Worm (Caenorhabditis elegans) whole organism, L2 larva: ENCODE data around the gene sec-61.B.

ENCODE experiments used
- C34F6.9 ChIP-seq: fragments of 150-350 bp; optimal IDR thresholded peaks from 2 replicates; lab custom pipeline; 2014; ENCODE audit warnings: missing biosample characterization, missing genetic modification characterization
- ZK546.5 ChIP-seq: sonication (generic microtip); optimal IDR thresholded peaks from 2 replicates; lab custom pipeline; 2017; ENCODE audit warnings: missing biosample characterization, missing genetic modification characterization
- ama-1 ChIP-seq: fragments of 150-350 bp; optimal IDR thresholded peaks from 2 replicates; lab custom pipeline; 2018; ENCODE audit warnings: inconsistent platforms
- lsy-2 ChIP-seq, 2 experiments: fragments of 150-350 bp in 1 of 2; sonication (generic microtip) in 1 of 2; optimal IDR thresholded peaks; 2 replicates each; lab custom pipeline; 2014 to 2017; ENCODE audit warnings: missing biosample characterization in 2 of 2, missing genetic modification characterization in 2 of 2
- nhr-129 ChIP-seq: fragments of 150-350 bp; optimal IDR thresholded peaks from 2 replicates; lab custom pipeline; 2014; ENCODE audit warnings: missing biosample characterization, missing genetic modification characterization
- nhr-77 ChIP-seq: fragments of 150-350 bp; optimal IDR thresholded peaks from 2 replicates; lab custom pipeline; 2014; ENCODE audit warnings: missing biosample characterization, missing genetic modification characterization
- unc-55 ChIP-seq: fragments of 150-350 bp; sonication (generic microtip); optimal IDR thresholded peaks from 3 replicates; lab custom pipeline; 2014; ENCODE audit warnings: missing biosample characterization, missing genetic modification reagents, missing genetic modification characterization
- unc-62 ChIP-seq: fragments of 150-350 bp; optimal IDR thresholded peaks from 2 replicates; lab custom pipeline; 2014; ENCODE audit warnings: missing biosample characterization, missing genetic modification reagents, missing genetic modification characterization
- zag-1 ChIP-seq: fragments of 150-350 bp; optimal IDR thresholded peaks from 2 replicates; lab custom pipeline; 2014; ENCODE audit warnings: missing biosample characterization, missing genetic modification characterization

DNA sequence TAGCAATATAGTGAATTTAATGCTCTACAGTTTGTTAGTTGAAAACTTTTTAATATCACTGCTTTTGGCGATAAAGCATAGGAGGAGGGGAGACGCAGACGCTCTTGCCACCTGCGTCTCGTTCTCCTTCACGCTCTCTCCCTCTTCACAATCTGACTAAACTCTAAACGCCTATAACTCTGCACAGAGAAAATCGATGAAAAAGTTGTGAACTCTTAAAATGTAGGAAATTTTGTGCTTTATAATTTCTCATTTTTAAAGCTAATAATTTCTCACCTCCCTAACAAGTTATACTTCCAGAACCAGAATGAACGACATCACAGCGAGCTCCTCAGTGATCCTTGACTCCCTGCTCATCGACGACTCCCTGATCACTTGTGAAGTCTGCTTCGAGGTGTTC, 44.2 kb upstream of the sec-61.B start, which contains the start of gene C45G7.4:
- TF ChIP-seq ZK546.5 (tag; lab: Kevin White, UChicago) (no peak), ama-1 (no peak), C34F6.9 (tag; lab: Kevin White, UChicago) (no peak), lsy-2 (tag; optimal IDR thresholded peaks at IDR 0.05; lab: Kevin White, UChicago) (no peak), nhr-77 (tag; lab: Kevin White, UChicago) (no peak), zag-1 (tag; lab: Kevin White, UChicago) (no peak), unc-62 (GFP tag; lab: Kevin White, UChicago) (no peak), unc-55 (GFP tag; lab: Kevin White, UChicago) (no peak), nhr-129 (tag; lab: Kevin White, UChicago) (no peak)
